Worm (Caenorhabditis elegans) whole organism, late embryonic: ENCODE data around the gene B0416.5.

ENCODE experiments used
- C08G9.2 ChIP-seq: sonication (generic microtip); optimal IDR thresholded peaks from 2 replicates; lab custom pipeline; 2016; ENCODE audit warnings: mild to moderate bottlenecking, missing genetic modification characterization, moderate library complexity, missing compliant biosample characterization
- C38D4.7 ChIP-seq: fragments of 200-800 bp; sonication (Bioruptor generic); optimal IDR thresholded peaks from 2 replicates; lab custom pipeline; 2018; ENCODE audit warnings: mild to moderate bottlenecking, missing genetic modification characterization, moderate library complexity, missing compliant biosample characterization
- F13H6.1 ChIP-seq: sonication (generic microtip); optimal IDR thresholded peaks from 2 replicates; lab custom pipeline; 2016; ENCODE audit warnings: missing genetic modification characterization, missing compliant biosample characterization
- K02D7.2 ChIP-seq: sonication (generic microtip); optimal IDR thresholded peaks from 2 replicates; lab custom pipeline; 2017; ENCODE audit warnings: mild to moderate bottlenecking, missing genetic modification characterization, missing compliant biosample characterization
- K09A11.1 ChIP-seq: sonication (generic microtip); optimal IDR thresholded peaks from 2 replicates; lab custom pipeline; 2017; ENCODE audit warnings: antibody characterized with exemption, mild to moderate bottlenecking, missing genetic modification characterization, missing compliant biosample characterization; ENCODE audit not compliant: insufficient read depth
- ahr-1 ChIP-seq: sonication (generic microtip); optimal IDR thresholded peaks from 2 replicates; lab custom pipeline; 2016; ENCODE audit warnings: missing genetic modification characterization, missing compliant biosample characterization
- ceh-14 ChIP-seq: sonication (generic microtip); optimal IDR thresholded peaks from 2 replicates; lab custom pipeline; 2016; ENCODE audit warnings: missing genotype, missing genetic modification characterization, missing compliant biosample characterization
- ceh-18 ChIP-seq: sonication (generic microtip); optimal IDR thresholded peaks from 2 replicates; lab custom pipeline; 2016; ENCODE audit warnings: missing genetic modification characterization, missing compliant biosample characterization
- ceh-2 ChIP-seq: sonication (generic microtip); optimal IDR thresholded peaks from 2 replicates; lab custom pipeline; 2016; ENCODE audit warnings: missing genotype, missing genetic modification characterization, missing compliant biosample characterization
- ceh-31 ChIP-seq: sonication (generic microtip); optimal IDR thresholded peaks from 2 replicates; lab custom pipeline; 2016; ENCODE audit warnings: missing genetic modification characterization, missing compliant biosample characterization
- ceh-34 ChIP-seq: sonication (generic microtip); optimal IDR thresholded peaks from 2 replicates; lab custom pipeline; 2016; ENCODE audit warnings: mild to moderate bottlenecking, missing genetic modification characterization, missing compliant biosample characterization
- ceh-45 ChIP-seq: fragments of 200-800 bp; sonication (Bioruptor generic); IDR thresholded peaks from 2 replicates; pipeline ENCODE4 v1.3.6; 2022; ENCODE audit warnings: missing genetic modification reagents, missing genetic modification characterization, missing compliant biosample characterization
- ceh-6 ChIP-seq: fragments of 200-800 bp; sonication (Bioruptor generic); optimal IDR thresholded peaks from 2 replicates; lab custom pipeline; 2018; ENCODE audit warnings: mild to moderate bottlenecking, missing genetic modification characterization, missing compliant biosample characterization
- ceh-9 ChIP-seq: sonication (generic microtip); optimal IDR thresholded peaks from 2 replicates; lab custom pipeline; 2016; ENCODE audit warnings: mild to moderate bottlenecking, missing genetic modification characterization, inconsistent platforms, missing compliant biosample characterization
- dve-1 ChIP-seq: sonication (generic microtip); optimal IDR thresholded peaks from 2 replicates; lab custom pipeline; 2017; ENCODE audit warnings: antibody characterized with exemption, mild to moderate bottlenecking, missing genetic modification characterization, missing compliant biosample characterization
- elt-2 ChIP-seq: sonication (generic microtip); optimal IDR thresholded peaks from 2 replicates; lab custom pipeline; 2016; ENCODE audit warnings: missing genetic modification reagents, missing genetic modification characterization, missing compliant biosample characterization
- elt-4 ChIP-seq: sonication (generic microtip); optimal IDR thresholded peaks from 2 replicates; lab custom pipeline; 2016; ENCODE audit warnings: missing genetic modification characterization, missing compliant biosample characterization
- eyg-1 ChIP-seq: sonication (generic microtip); optimal IDR thresholded peaks from 2 replicates; lab custom pipeline; 2016; ENCODE audit warnings: missing genotype, missing genetic modification characterization, missing compliant biosample characterization
- fkh-10 ChIP-seq: fragments of 150-350 bp; optimal IDR thresholded peaks from 2 replicates; lab custom pipeline; 2014; ENCODE audit warnings: missing biosample characterization, missing genetic modification reagents, missing genetic modification characterization
- fkh-6 ChIP-seq: sonication (generic microtip); optimal IDR thresholded peaks from 2 replicates; lab custom pipeline; 2016; ENCODE audit warnings: missing genetic modification characterization, missing compliant biosample characterization
- gmeb-2 ChIP-seq: sonication (generic microtip); optimal IDR thresholded peaks from 2 replicates; lab custom pipeline; 2016; ENCODE audit warnings: missing genetic modification characterization, inconsistent platforms, missing compliant biosample characterization
- hlh-13 ChIP-seq: fragments of 200-800 bp; sonication (Bioruptor generic); optimal IDR thresholded peaks from 2 replicates; lab custom pipeline; 2018; ENCODE audit warnings: mild to moderate bottlenecking, missing genetic modification characterization, missing compliant biosample characterization
- hlh-6 ChIP-seq: sonication (generic microtip); optimal IDR thresholded peaks from 2 replicates; lab custom pipeline; 2016; ENCODE audit warnings: missing genotype, missing genetic modification characterization, missing compliant biosample characterization
- hlh-8 ChIP-seq: sonication (generic microtip); optimal IDR thresholded peaks from 2 replicates; lab custom pipeline; 2016; ENCODE audit warnings: missing genotype, missing genetic modification characterization, missing compliant biosample characterization
- lin-11 ChIP-seq: fragments of 200-800 bp; sonication (Bioruptor generic); optimal IDR thresholded peaks from 2 replicates; lab custom pipeline; 2018; ENCODE audit warnings: mild to moderate bottlenecking, missing genetic modification characterization, missing compliant biosample characterization
- madf-2 ChIP-seq: sonication (generic microtip); optimal IDR thresholded peaks from 2 replicates; lab custom pipeline; 2017; ENCODE audit warnings: missing genetic modification characterization, missing compliant biosample characterization
- mec-3 ChIP-seq: sonication (generic microtip); optimal IDR thresholded peaks from 2 replicates; lab custom pipeline; 2016; ENCODE audit warnings: borderline replicate concordance, missing genetic modification characterization, missing compliant biosample characterization
- nfya-1 ChIP-seq: sonication (generic microtip); optimal IDR thresholded peaks from 2 replicates; lab custom pipeline; 2017; ENCODE audit warnings: missing genetic modification characterization, mild to moderate bottlenecking, missing compliant biosample characterization, antibody characterized with exemption, moderate library complexity
- nhr-11 ChIP-seq: fragments of 150-350 bp; optimal IDR thresholded peaks from 2 replicates; lab custom pipeline; 2014; ENCODE audit warnings: missing biosample characterization, missing genetic modification characterization
- nhr-232 ChIP-seq: sonication (generic microtip); optimal IDR thresholded peaks from 2 replicates; lab custom pipeline; 2016; ENCODE audit warnings: missing genetic modification characterization, missing compliant biosample characterization
- npax-4 ChIP-seq: sonication (generic microtip); optimal IDR thresholded peaks from 2 replicates; lab custom pipeline; 2016; ENCODE audit warnings: missing genetic modification characterization, missing compliant biosample characterization
- pat-9 ChIP-seq: fragments of 200-800 bp; sonication (Bioruptor generic); optimal IDR thresholded peaks from 2 replicates; lab custom pipeline; 2018; ENCODE audit warnings: mild to moderate bottlenecking, missing genetic modification characterization, moderate library complexity, missing compliant biosample characterization
- pax-1 ChIP-seq: fragments of 150-350 bp; optimal IDR thresholded peaks from 2 replicates; lab custom pipeline; 2014; ENCODE audit warnings: missing biosample characterization, missing genetic modification characterization
- pha-2 ChIP-seq: sonication (generic microtip); optimal IDR thresholded peaks from 2 replicates; lab custom pipeline; 2017; ENCODE audit warnings: mild to moderate bottlenecking, missing genetic modification characterization, missing compliant biosample characterization
- pha-4 ChIP-seq: fragments of 150-350 bp; optimal IDR thresholded peaks from 2 replicates; lab custom pipeline; 2018; ENCODE audit warnings: missing biosample characterization, missing genetic modification reagents, missing genetic modification characterization
- pqm-1 ChIP-seq: sonication (generic microtip); optimal IDR thresholded peaks from 2 replicates; lab custom pipeline; 2016; ENCODE audit warnings: missing genetic modification characterization, missing compliant biosample characterization
- pros-1 ChIP-seq: fragments of 150-350 bp; optimal IDR thresholded peaks from 2 replicates; lab custom pipeline; 2014; ENCODE audit warnings: missing biosample characterization, missing genetic modification reagents, missing genetic modification characterization
- rnt-1 ChIP-seq: sonication (generic microtip); optimal IDR thresholded peaks from 2 replicates; lab custom pipeline; 2016; ENCODE audit warnings: missing genetic modification characterization, missing compliant biosample characterization
- sdc-2 ChIP-seq: sonication (generic microtip); optimal IDR thresholded peaks from 2 replicates; lab custom pipeline; 2016; ENCODE audit warnings: missing genotype, missing genetic modification characterization, missing compliant biosample characterization
- sox-2 ChIP-seq: fragments of 200-800 bp; sonication (Bioruptor generic); IDR thresholded peaks from 2 replicates; pipeline ENCODE4 v1.3.6; 2022; ENCODE audit warnings: missing genetic modification reagents, missing genetic modification characterization, missing compliant biosample characterization
- sox-4 ChIP-seq: sonication (generic microtip); optimal IDR thresholded peaks from 2 replicates; lab custom pipeline; 2017; ENCODE audit warnings: mild to moderate bottlenecking, missing genetic modification characterization, inconsistent platforms, missing compliant biosample characterization
- ttx-3 ChIP-seq: sonication (generic microtip); optimal IDR thresholded peaks from 2 replicates; lab custom pipeline; 2016; ENCODE audit warnings: missing genetic modification reagents, missing genetic modification characterization, missing compliant biosample characterization
- unc-3 ChIP-seq, 2 experiments: fragments of 200-800 bp in 1 of 2; sonication (Bioruptor generic) in 1 of 2; sonication (generic microtip) in 1 of 2; conservative IDR thresholded peaks in 1 of 2; optimal IDR thresholded peaks in 1 of 2; 2 replicates each; pipeline versions ENCODE4 v1.3.6 to Lab custom; 2016 to 2022; ENCODE audit warnings: missing compliant biosample characterization in 2 of 2, missing genetic modification characterization in 2 of 2, missing genetic modification reagents in 1 of 2
- unc-86 ChIP-seq: sonication (generic microtip); optimal IDR thresholded peaks from 2 replicates; lab custom pipeline; 2016; ENCODE audit warnings: missing genetic modification characterization, missing compliant biosample characterization
- ztf-16 ChIP-seq: sonication (generic microtip); optimal IDR thresholded peaks from 2 replicates; lab custom pipeline; 2017; ENCODE audit warnings: missing genetic modification characterization, missing compliant biosample characterization

The B0416.5 gene

DNA sequence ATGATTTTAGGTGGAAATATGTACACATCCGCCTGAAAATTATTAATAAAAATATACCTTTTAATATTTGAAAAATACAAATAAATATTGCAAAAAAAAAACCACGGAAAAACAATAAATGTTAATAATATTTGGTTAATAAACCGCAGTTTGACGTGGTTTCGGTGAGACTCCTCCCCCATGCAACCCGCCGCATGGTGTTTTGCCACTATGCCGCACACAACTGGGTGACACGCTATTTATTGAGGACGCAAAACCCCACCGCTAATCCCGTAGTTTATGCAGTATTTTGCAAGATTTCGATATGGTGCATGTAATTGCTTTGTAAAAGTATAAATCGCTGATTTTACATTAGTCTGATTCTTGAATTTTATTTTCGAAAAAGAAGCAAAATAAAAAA, 25.9 kb upstream of the B0416.5 start, which contains the start of gene gly-13 (continued):
- TF ChIP-seq dve-1 (tag; lab: Kevin White, UChicago) (peak; percentile 2), pros-1 (tag; lab: Kevin White, UChicago) (no peak), C38D4.7 (GFP tag; lab: Kevin White, UChicago) (peak; percentile 48), pha-4 (tag; lab: Kevin White, UChicago) (no peak), hlh-13 (peak; percentile 48), ceh-45 (GFP tag; lab: Robert Waterston, UW) (no peak), rnt-1 (tag; lab: Kevin White, UChicago) (peak; percentile 62), ztf-16 (tag; lab: Kevin White, UChicago) (peak; percentile 43), sox-4 (peak; percentile 70), nfya-1 (peak; percentile 68), ceh-9 (no peak), nhr-232 (tag; lab: Kevin White, UChicago) (peak; percentile 52), ceh-6 (GFP tag; lab: Kevin White, UChicago) (peak; percentile 51), eyg-1 (no peak), fkh-6 (tag; lab: Kevin White, UChicago) (peak; percentile 29), ceh-18 (no peak), C08G9.2 (tag; lab: Kevin White, UChicago) (no peak), elt-2 (peak; percentile 82), unc-3 (GFP tag; conservative IDR thresholded peaks at IDR 0.05; lab: Robert Waterston, UW) (no peak), unc-3 (tag; optimal IDR thresholded peaks at IDR 0.05; lab: Kevin White, UChicago) (peak; percentile 42), ceh-34 (tag; lab: Kevin White, UChicago) (peak; percentile 40), K02D7.2 (tag; lab: Kevin White, UChicago) (no peak), pax-1 (no peak), pat-9 (tag; lab: Kevin White, UChicago) (peak; percentile 56), K09A11.1 (tag; lab: Kevin White, UChicago) (peak; percentile 88)

- no peak for TF ChIP-seq pros-1 (tag; lab: Kevin White, UChicago)
- no peak for TF ChIP-seq hlh-6 (tag; lab: Kevin White, UChicago)
- TF ChIP-seq ahr-1 (tag; lab: Kevin White, UChicago), result no peak
- no peak for TF ChIP-seq hlh-8 (tag; lab: Kevin White, UChicago)
- no peak for TF ChIP-seq fkh-6 (tag; lab: Kevin White, UChicago)
- no peak for TF ChIP-seq pha-4 (tag; lab: Kevin White, UChicago)
- TF ChIP-seq ceh-34 (tag; lab: Kevin White, UChicago), result no peak
- no peak for TF ChIP-seq pha-2 (tag; lab: Kevin White, UChicago)
- no peak for TF ChIP-seq elt-2
- TF ChIP-seq unc-86, result no peak
Observed at ce11 chrX:9295471-9295870, 24.8 kb upstream of the B0416.5 start.

DNA sequence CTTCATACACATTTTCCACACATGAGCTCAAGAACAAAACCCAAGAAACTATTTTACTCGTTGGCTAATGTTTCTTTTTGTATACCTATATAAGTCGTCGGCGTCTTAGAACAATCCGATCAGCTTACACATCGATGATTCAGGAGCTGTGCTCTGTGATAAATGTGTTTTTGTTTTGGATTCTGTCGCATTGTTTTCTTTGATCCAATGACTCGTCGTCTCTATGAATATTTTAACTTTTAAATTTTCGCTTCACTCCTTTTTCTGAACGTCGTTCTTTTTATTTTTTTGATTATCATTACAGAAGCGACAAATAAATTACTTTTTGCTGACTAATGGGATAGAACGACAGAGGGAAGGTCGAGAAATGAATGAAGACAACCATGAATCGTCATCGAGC, 20.7 kb upstream of the B0416.5 start, which contains the start of gene B0416.3:
B0416.3 (plus strand) TSS at position 301 of the 400 bp plus-strand sequence.
- TF ChIP-seq elt-2, result no peak
- TF ChIP-seq ceh-14 (tag; lab: Kevin White, UChicago), result no peak
- no peak for TF ChIP-seq C38D4.7 (GFP tag; lab: Kevin White, UChicago)
- TF ChIP-seq ceh-9, result no peak
- no peak for TF ChIP-seq lin-11
- TF ChIP-seq ceh-2, result no peak
- no peak for TF ChIP-seq F13H6.1 (tag; lab: Kevin White, UChicago)
- TF ChIP-seq fkh-10 (GFP tag; lab: Kevin White, UChicago), result no peak

DNA sequence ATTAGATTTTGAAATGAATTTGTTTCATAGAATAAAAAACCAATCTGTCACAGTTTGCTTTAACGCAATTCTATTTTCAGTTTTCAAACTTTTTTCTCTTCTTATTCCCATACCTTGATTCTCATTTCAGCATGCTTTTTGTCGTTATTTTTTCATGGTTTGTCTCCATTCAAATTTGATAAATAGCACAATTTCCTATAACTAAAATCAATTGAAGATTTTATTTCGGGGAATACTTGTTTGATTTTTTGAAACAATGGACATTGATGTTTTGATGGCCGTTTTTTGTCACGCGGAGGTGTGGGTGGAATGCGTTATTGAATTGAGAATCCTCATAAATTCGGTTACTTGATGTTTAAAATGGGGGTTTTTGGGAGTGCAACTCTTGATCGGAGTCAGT, 12.4 kb upstream of the B0416.5 start, which contains the start of gene B0416.11:
B0416.11 (minus strand) TSS at position 101 of the 400 bp plus-strand sequence.
- TF ChIP-seq lin-11 (no peak), sdc-2 (no peak), madf-2 (tag; lab: Kevin White, UChicago) (no peak), mec-3 (tag; lab: Kevin White, UChicago) (no peak), ahr-1 (tag; lab: Kevin White, UChicago) (no peak), ttx-3 (tag; lab: Kevin White, UChicago) (no peak), ceh-9 (no peak), npax-4 (no peak), elt-4 (no peak), gmeb-2 (no peak), pqm-1 (tag; lab: Kevin White, UChicago) (no peak), ceh-31 (tag; lab: Kevin White, UChicago) (no peak), sox-2 (no peak), pax-1 (no peak), nhr-232 (tag; lab: Kevin White, UChicago) (no peak), nhr-11 (tag; lab: Kevin White, UChicago) (no peak), ceh-14 (tag; lab: Kevin White, UChicago) (no peak)
- TF ChIP-seq, all 69 proteins: peak for 0
